Worm (Caenorhabditis elegans) whole organism, midembryonic: Measurements from ENCODE around the gene flh-1.

ENCODE experiments used
- T22C8.4 ChIP-seq: fragments of 200-800 bp; sonication (Bioruptor generic); IDR thresholded peaks from 2 replicates; pipeline ENCODE4 v1.3.6; 2022; ENCODE audit warnings: missing genetic modification characterization, missing compliant biosample characterization
- cog-1 ChIP-seq: sonication (generic microtip); optimal IDR thresholded peaks from 2 replicates; lab custom pipeline; 2016; ENCODE audit warnings: missing genetic modification characterization, missing compliant biosample characterization
- flt-1 ChIP-seq: fragments of 200-800 bp; sonication (Bioruptor generic); IDR thresholded peaks from 2 replicates; pipeline ENCODE4 v1.3.6; 2022; ENCODE audit warnings: missing genetic modification characterization, missing compliant biosample characterization
- klf-2 ChIP-seq: fragments of 200-800 bp; sonication (Bioruptor generic); conservative IDR thresholded peaks from 2 replicates; pipeline ENCODE4 v1.3.6; 2022; ENCODE audit warnings: missing genetic modification reagents, missing genetic modification characterization, missing compliant biosample characterization
- med-1 ChIP-seq: sonication (generic microtip); optimal IDR thresholded peaks from 2 replicates; lab custom pipeline; 2017; ENCODE audit warnings: missing genetic modification characterization, mild to moderate bottlenecking, missing compliant biosample characterization, antibody characterized with exemption, missing genetic modification reagents; ENCODE audit not compliant: insufficient read depth
- ref-1 ChIP-seq: fragments of 200-800 bp; sonication (Bioruptor generic); conservative IDR thresholded peaks from 2 replicates; pipeline ENCODE4 v1.3.6; 2022; ENCODE audit warnings: missing genetic modification reagents, missing genetic modification characterization, missing compliant biosample characterization
- tab-1 ChIP-seq: fragments of 200-800 bp; sonication (Bioruptor generic); IDR thresholded peaks from 2 replicates; pipeline ENCODE4 v1.3.6; 2022; ENCODE audit warnings: missing genetic modification characterization, missing compliant biosample characterization
- ztf-23 ChIP-seq: fragments of 200-800 bp; sonication (Bioruptor generic); IDR thresholded peaks from 2 replicates; pipeline ENCODE4 v1.3.6; 2022; ENCODE audit warnings: missing genetic modification reagents, missing genetic modification characterization, missing compliant biosample characterization
- ztf-29 ChIP-seq: fragments of 200-800 bp; sonication (Bioruptor generic); IDR thresholded peaks from 2 replicates; pipeline ENCODE4 v1.3.6; 2022; ENCODE audit warnings: missing genetic modification reagents, missing genetic modification characterization, missing compliant biosample characterization

ce11 chrIV:9262295-9262694, 1.8 kb downstream of the flh-1 start:
- TF ChIP-seq tab-1 (GFP tag; lab: Robert Waterston, UW) (no peak), flt-1 (GFP tag; lab: Robert Waterston, UW) (no peak), med-1 (GFP tag; lab: Kevin White, UChicago) (no peak), klf-2 (GFP tag; lab: Robert Waterston, UW) (no peak), T22C8.4 (no peak), ztf-23 (GFP tag; lab: Robert Waterston, UW) (no peak), ref-1 (GFP tag; lab: Robert Waterston, UW) (no peak), ztf-29 (GFP tag; lab: Robert Waterston, UW) (no peak), cog-1 (tag; lab: Kevin White, UChicago) (no peak)
